Worm (Caenorhabditis elegans) whole organism, mixed stage, embryonic: ENCODE data around the gene W02F12.2.

Experiments used
- ceh-43 ChIP-seq: fragments of 200-800 bp; sonication (Bioruptor generic); optimal IDR thresholded peaks from 2 replicates; lab custom pipeline; 2018; ENCODE audit warnings: mild to moderate bottlenecking, missing genetic modification characterization, moderate library complexity, missing compliant biosample characterization
- nhr-76 ChIP-seq: sonication (generic microtip); optimal IDR thresholded peaks from 2 replicates; lab custom pipeline; 2017; ENCODE audit warnings: missing biosample characterization, missing genetic modification characterization

- TF ChIP-seq ceh-43, result no peak
- no peak for TF ChIP-seq nhr-76 (tag; lab: Kevin White, UChicago)
Observed at ce11 chrV:6681501-6681900, 16.0 kb downstream of the W02F12.2 start, which contains the start of gene egl-46.
